Fruit fly (Drosophila melanogaster) whole organism, prepupa: ENCODE measurements around the gene Sulf1.

Experiments used
- Blimp-1 ChIP-seq: fragments of 200-800 bp; sonication (Bioruptor generic); optimal IDR thresholded peaks from 3 replicates; lab custom pipeline; 2017; ENCODE audit warnings: missing biosample characterization, missing genetic modification characterization, mild to moderate bottlenecking, moderate library complexity, missing genetic modification reagents
- eg ChIP-seq: fragments of 200-800 bp; sonication (Bioruptor generic); IDR thresholded peaks from 3 replicates; pipeline ENCODE4 v1.3.6; 2022; ENCODE audit warnings: missing biosample characterization, missing genetic modification characterization
- esn ChIP-seq: fragments of 200-800 bp; sonication (Bioruptor generic); optimal IDR thresholded peaks from 2 replicates; lab custom pipeline; 2016; ENCODE audit warnings: missing biosample characterization, mild to moderate bottlenecking, missing genetic modification characterization, moderate library complexity

- TF ChIP-seq eg (GFP tag; lab: Robert Waterston, UW) (no peak), Blimp-1 (GFP tag; lab: Kevin White, UChicago) (no peak), esn (GFP tag; lab: Kevin White, UChicago) (no peak)
Measured at dm6 chr3R:16295513-16296123, 43.8 kb downstream of the Sulf1 start.
